Worm (Caenorhabditis elegans): Measurements from ENCODE around the gene R02C2.7.

R02C2.7 gene

ce11 chrV:251652-252051, 9.2 kb upstream of the R02C2.7 start, which contains the start of gene oac-39 (continued):
- TF ChIP-seq arid-1 (GFP tag; conservative IDR thresholded peaks at IDR 0.05) = no peak
- TF ChIP-seq unc-62 (GFP tag; optimal IDR thresholded peaks at IDR 0.05 in 1 of 2) = no peak
- no peak for TF ChIP-seq unc-62 (tag; optimal IDR thresholded peaks at IDR 0.05)
- no peak for TF ChIP-seq nhr-237 (tag; optimal IDR thresholded peaks at IDR 0.05)
- no peak for TF ChIP-seq hif-1 (tag; optimal IDR thresholded peaks at IDR 0.05)

ce11 chrV:248636-249035, 6.2 kb upstream of the R02C2.7 start:
- TF ChIP-seq lim-7 (GFP tag; IDR thresholded peaks at IDR 0.05) (no peak), mxl-3 (GFP tag; optimal IDR thresholded peaks at IDR 0.05) (no peak), ZK546.5 (tag; optimal IDR thresholded peaks at IDR 0.05) (no peak), dpl-1 (GFP tag; optimal IDR thresholded peaks at IDR 0.05) (no peak), nhr-42 (GFP tag; IDR thresholded peaks at IDR 0.05) (no peak), attf-4 (tag; optimal IDR thresholded peaks at IDR 0.05) (no peak), mxl-2 (GFP tag; conservative IDR thresholded peaks at IDR 0.05) (no peak), mdl-1 (tag; optimal IDR thresholded peaks at IDR 0.05) (no peak), fkh-10 (GFP tag; optimal IDR thresholded peaks at IDR 0.05) (no peak)

ce11 chrV:247576-247975, 5.2 kb upstream of the R02C2.7 start:
- no peak for TF ChIP-seq nhr-25 (tag; optimal IDR thresholded peaks at IDR 0.05; ENCODE audit: borderline replicate concordance, insufficient read depth)
- TF ChIP-seq egl-43 (GFP tag; IDR thresholded peaks at IDR 0.05) = no peak
- TF ChIP-seq Y5F2A.4 (GFP tag; optimal IDR thresholded peaks at IDR 0.05) = no peak
- no peak for TF ChIP-seq madf-9 (GFP tag; conservative IDR thresholded peaks at IDR 0.05)
- no peak for TF ChIP-seq T26A8.4 (GFP tag; IDR thresholded peaks at IDR 0.05)
- no peak for TF ChIP-seq nhr-77 (tag; optimal IDR thresholded peaks at IDR 0.05)
- no peak for TF ChIP-seq ceh-32 (tag; optimal IDR thresholded peaks at IDR 0.05; ENCODE audit: poor library complexity)
- no peak for TF ChIP-seq aha-1 (tag)
- TF ChIP-seq lsy-2 (tag; optimal IDR thresholded peaks at IDR 0.05) = no peak
- no peak for TF ChIP-seq nhr-28 (tag; optimal IDR thresholded peaks at IDR 0.05)
- TF ChIP-seq unc-62 (GFP tag; optimal IDR thresholded peaks at IDR 0.05 in 1 of 2) = no peak
- TF ChIP-seq unc-62 (tag; optimal IDR thresholded peaks at IDR 0.05) = no peak
- TF ChIP-seq zag-1 (tag; optimal IDR thresholded peaks at IDR 0.05) = no peak
- no peak for TF ChIP-seq vab-7 (GFP tag; IDR thresholded peaks at IDR 0.05)
- TF ChIP-seq ztf-11 (tag; optimal IDR thresholded peaks at IDR 0.05) = no peak
- no peak for TF ChIP-seq zip-11 (GFP tag; IDR thresholded peaks at IDR 0.05)
- TF ChIP-seq spr-3 (GFP tag; optimal IDR thresholded peaks at IDR 0.05) = no peak
- TF ChIP-seq ceh-62 (tag; optimal IDR thresholded peaks at IDR 0.05) = no peak
- no peak for TF ChIP-seq saeg-2 (GFP tag; IDR thresholded peaks at IDR 0.05)
- TF ChIP-seq D1046.2 (GFP tag; IDR thresholded peaks at IDR 0.05) = no peak

ce11 chrV:246097-246496, 3.7 kb upstream of the R02C2.7 start, which contains the start of gene kin-34:
kin-34 (minus strand) TSS chrV:246197.
- no peak for TF ChIP-seq F10B5.3 (tag; optimal IDR thresholded peaks at IDR 0.05)
- TF ChIP-seq arid-1 (GFP tag; conservative IDR thresholded peaks at IDR 0.05) = no peak
- no peak for TF ChIP-seq vab-7 (GFP tag; IDR thresholded peaks at IDR 0.05)
- no peak for TF ChIP-seq zip-11 (GFP tag; IDR thresholded peaks at IDR 0.05)
- no peak for TF ChIP-seq fkh-10 (GFP tag; optimal IDR thresholded peaks at IDR 0.05)
- no peak for TF ChIP-seq nhr-11 (tag; optimal IDR thresholded peaks at IDR 0.05)
- TF ChIP-seq zag-1 (tag; optimal IDR thresholded peaks at IDR 0.05) = no peak
- no peak for TF ChIP-seq nhr-41 (GFP tag; IDR thresholded peaks at IDR 0.05)
- TF ChIP-seq zip-2 (tag; optimal IDR thresholded peaks at IDR 0.05) = no peak
- no peak for TF ChIP-seq lin-13 (GFP tag; optimal IDR thresholded peaks at IDR 0.05)
- TF ChIP-seq unc-130 (GFP tag; optimal IDR thresholded peaks at IDR 0.05) = no peak
- no peak for TF ChIP-seq zfp-2 (tag; optimal IDR thresholded peaks at IDR 0.05)
- no peak for TF ChIP-seq lin-29 (GFP tag; IDR thresholded peaks at IDR 0.05)
- TF ChIP-seq Y5F2A.4 (GFP tag; optimal IDR thresholded peaks at IDR 0.05) = no peak
- no peak for TF ChIP-seq egl-43 (GFP tag; IDR thresholded peaks at IDR 0.05)
- TF ChIP-seq D1046.2 (GFP tag; IDR thresholded peaks at IDR 0.05) = no peak
- TF ChIP-seq ceh-82 (tag; optimal IDR thresholded peaks at IDR 0.05) = no peak
